Fruit fly (Drosophila melanogaster) whole organism, embryonic: ENCODE data around the gene axo.
A peak's percentile ranks its signal among the peaks of the same experiment; 100 is the strongest.

Experiments used
- BEAF-32 ChIP-seq: fragments of 200-800 bp; sonication (Bioruptor generic); optimal IDR thresholded peaks from 3 replicates; lab custom pipeline; 2017; ENCODE audit warnings: missing biosample characterization, missing genetic modification characterization, mild to moderate bottlenecking, moderate library complexity, missing genetic modification reagents
- CG10209 ChIP-seq: fragments of 200-800 bp; sonication (Bioruptor generic); optimal IDR thresholded peaks from 3 replicates; lab custom pipeline; 2017; ENCODE audit warnings: missing biosample characterization, mild to moderate bottlenecking, missing genetic modification characterization, missing genetic modification reagents
- CG12155 ChIP-seq: fragments of 200-800 bp; sonication (Bioruptor generic); optimal IDR thresholded peaks from 3 replicates; lab custom pipeline; 2016; ENCODE audit warnings: missing biosample characterization, missing genetic modification characterization
- CG13424 ChIP-seq: fragments of 200-800 bp; sonication (Bioruptor generic); optimal IDR thresholded peaks from 2 replicates; lab custom pipeline; 2019; ENCODE audit warnings: missing biosample characterization, mild to moderate bottlenecking, missing genetic modification characterization, moderate library complexity
- CG1603 ChIP-seq: fragments of 200-800 bp; sonication (Bioruptor generic); optimal IDR thresholded peaks from 2 replicates; lab custom pipeline; 2019; ENCODE audit warnings: missing biosample characterization, mild to moderate bottlenecking, missing genetic modification characterization, moderate library complexity
- CG17361 ChIP-seq: fragments of 200-800 bp; sonication (Bioruptor generic); IDR thresholded peaks from 3 replicates; pipeline ENCODE4 v1.3.6; 2022; ENCODE audit warnings: missing biosample characterization, missing genetic modification characterization
- CG18599 ChIP-seq: fragments of 200-800 bp; sonication (Bioruptor generic); optimal IDR thresholded peaks from 3 replicates; lab custom pipeline; 2017; ENCODE audit warnings: missing biosample characterization, missing genetic modification characterization, mild to moderate bottlenecking, moderate library complexity, missing genetic modification reagents
- CG2889 ChIP-seq: fragments of 200-800 bp; sonication (Bioruptor generic); IDR thresholded peaks from 3 replicates; pipeline ENCODE4 v1.3.6; 2022; ENCODE audit warnings: missing biosample characterization, missing genetic modification characterization
- CG31224 ChIP-seq: fragments of 200-800 bp; sonication (Bioruptor generic); IDR thresholded peaks from 2 replicates; pipeline ENCODE4 v1.3.6; 2022; ENCODE audit warnings: missing biosample characterization, missing genetic modification characterization
- CG3163 ChIP-seq: fragments of 200-800 bp; sonication (Bioruptor generic); optimal IDR thresholded peaks from 3 replicates; lab custom pipeline; 2016; ENCODE audit warnings: missing biosample characterization, missing genetic modification characterization
- CG32772 ChIP-seq: fragments of 200-800 bp; sonication (Bioruptor generic); IDR thresholded peaks from 2 replicates; pipeline ENCODE4 v1.3.6; 2022; ENCODE audit warnings: missing biosample characterization, missing genetic modification characterization
- CG33557 ChIP-seq: fragments of 200-800 bp; sonication (Bioruptor generic); optimal IDR thresholded peaks from 2 replicates; lab custom pipeline; 2019; ENCODE audit warnings: missing biosample characterization, mild to moderate bottlenecking, missing genetic modification characterization, moderate library complexity
- CG42726 ChIP-seq: fragments of 200-800 bp; sonication (Bioruptor generic); IDR thresholded peaks from 2 replicates; pipeline ENCODE4 v1.3.6; 2022; ENCODE audit warnings: missing biosample characterization, missing genetic modification characterization; ENCODE audit not compliant: partially characterized antibody
- CG5953 ChIP-seq: fragments of 200-800 bp; sonication (Bioruptor generic); IDR thresholded peaks from 2 replicates; pipeline ENCODE4 v1.3.6; 2022; ENCODE audit warnings: missing biosample characterization, missing genetic modification characterization
- CG6689 ChIP-seq: fragments of 200-800 bp; sonication (Bioruptor generic); IDR thresholded peaks from 2 replicates; pipeline ENCODE4 v1.3.6; 2022; ENCODE audit warnings: missing biosample characterization, missing genetic modification characterization
- CG6854 ChIP-seq: fragments of 200-800 bp; sonication (Bioruptor generic); optimal IDR thresholded peaks from 3 replicates; lab custom pipeline; 2017; ENCODE audit warnings: missing biosample characterization, mild to moderate bottlenecking, missing genetic modification characterization
- CG7839 ChIP-seq: fragments of 200-800 bp; sonication (Bioruptor generic); optimal IDR thresholded peaks from 3 replicates; lab custom pipeline; 2018; ENCODE audit warnings: missing biosample characterization, mild to moderate bottlenecking, missing genetic modification characterization, moderate library complexity
- CG8388 ChIP-seq: fragments of 200-800 bp; sonication (Bioruptor generic); optimal IDR thresholded peaks from 2 replicates; lab custom pipeline; 2019; ENCODE audit warnings: missing biosample characterization, mild to moderate bottlenecking, missing genetic modification characterization, moderate library complexity
- CG9797 ChIP-seq: fragments of 200-800 bp; sonication (Bioruptor generic); optimal IDR thresholded peaks from 3 replicates; lab custom pipeline; 2018; ENCODE audit warnings: missing biosample characterization, mild to moderate bottlenecking, missing genetic modification characterization
- E2f1 ChIP-seq: fragments of 200-800 bp; sonication (Bioruptor generic); IDR thresholded peaks from 2 replicates; pipeline ENCODE4 v1.3.6; 2022; ENCODE audit warnings: missing biosample characterization, missing genetic modification characterization
- Fer1 ChIP-seq: fragments of 200-800 bp; sonication (Bioruptor generic); optimal IDR thresholded peaks from 2 replicates; lab custom pipeline; 2017; ENCODE audit warnings: missing biosample characterization, mild to moderate bottlenecking, missing genetic modification characterization
- Fer3 ChIP-seq: fragments of 200-800 bp; sonication (Bioruptor generic); optimal IDR thresholded peaks from 2 replicates; lab custom pipeline; 2018; ENCODE audit warnings: missing biosample characterization, mild to moderate bottlenecking, missing genetic modification characterization, moderate library complexity
- HLH3B ChIP-seq: fragments of 200-800 bp; sonication (Bioruptor generic); IDR thresholded peaks from 2 replicates; pipeline ENCODE4 v1.3.6; 2022; ENCODE audit warnings: missing biosample characterization, missing genetic modification characterization
- Hmx ChIP-seq: fragments of 200-800 bp; sonication (Bioruptor generic); optimal IDR thresholded peaks from 2 replicates; lab custom pipeline; 2016; ENCODE audit warnings: missing biosample characterization, missing genetic modification characterization
- Hr51 ChIP-seq, 2 experiments: fragments of 200-800 bp; sonication (Bioruptor generic); optimal IDR thresholded peaks; 2 replicates in 1 of 2; 3 replicates in 1 of 2; lab custom pipeline; 2016 to 2018; ENCODE audit warnings: missing biosample characterization in 2 of 2, missing genetic modification characterization in 2 of 2, mild to moderate bottlenecking in 1 of 2, moderate library complexity in 1 of 2
- Taf1 ChIP-seq: fragments of 200-800 bp; sonication (Bioruptor generic); IDR thresholded peaks from 2 replicates; pipeline ENCODE4 v1.3.6; 2022; ENCODE audit warnings: missing biosample characterization, missing genetic modification characterization
- ab ChIP-seq: fragments of 200-800 bp; sonication (Bioruptor generic); optimal IDR thresholded peaks from 2 replicates; lab custom pipeline; 2016; ENCODE audit warnings: missing biosample characterization, missing genetic modification characterization
- ap ChIP-seq: fragments of 200-800 bp; sonication (Bioruptor generic); IDR thresholded peaks from 2 replicates; pipeline ENCODE4 v1.3.6; 2022; ENCODE audit warnings: missing biosample characterization, missing genetic modification characterization
- ara ChIP-seq: fragments of 200-800 bp; sonication (Bioruptor generic); IDR thresholded peaks from 2 replicates; pipeline ENCODE4 v1.3.6; 2022; ENCODE audit warnings: missing biosample characterization, missing genetic modification characterization
- ase ChIP-seq: fragments of 200-800 bp; sonication (Bioruptor generic); IDR thresholded peaks from 3 replicates; pipeline ENCODE4 v1.3.6; 2022; ENCODE audit warnings: missing biosample characterization, missing genetic modification characterization
- bab2 ChIP-seq: fragments of 200-800 bp; sonication (Bioruptor generic); optimal IDR thresholded peaks from 2 replicates; lab custom pipeline; 2016; ENCODE audit warnings: missing biosample characterization, missing genetic modification characterization
- bcd ChIP-seq: fragments of 200-800 bp; sonication (Bioruptor generic); optimal IDR thresholded peaks from 2 replicates; lab custom pipeline; 2017; ENCODE audit warnings: missing biosample characterization, mild to moderate bottlenecking, missing genetic modification characterization
- bsh ChIP-seq, 2 experiments: fragments of 200-800 bp; sonication (Bioruptor generic); optimal IDR thresholded peaks; 2 replicates each; lab custom pipeline; 2017 to 2018; ENCODE audit warnings: mild to moderate bottlenecking in 2 of 2, missing biosample characterization in 2 of 2, missing genetic modification characterization in 2 of 2, moderate library complexity in 1 of 2
- ci ChIP-seq: fragments of 200-800 bp; sonication (Bioruptor generic); IDR thresholded peaks from 3 replicates; pipeline ENCODE4 v1.3.6; 2022; ENCODE audit warnings: missing biosample characterization, missing genetic modification characterization
- eyg ChIP-seq: fragments of 200-800 bp; sonication (Bioruptor generic); optimal IDR thresholded peaks from 3 replicates; lab custom pipeline; 2016; ENCODE audit warnings: missing biosample characterization, missing genetic modification characterization
- gem ChIP-seq: fragments of 200-800 bp; sonication (Bioruptor generic); optimal IDR thresholded peaks from 2 replicates; lab custom pipeline; 2019; ENCODE audit warnings: missing biosample characterization, mild to moderate bottlenecking, missing genetic modification characterization, moderate library complexity
- hkb ChIP-seq, 2 experiments: fragments of 200-800 bp in 1 of 2; fragments of >200 bp in 1 of 2; sonication (Bioruptor generic) in 1 of 2; IDR thresholded peaks in 1 of 2; optimal IDR thresholded peaks in 1 of 2; 2 replicates each; pipeline versions ENCODE4 v1.3.6 to Lab custom; 2017 to 2022; ENCODE audit warnings: missing biosample characterization in 1 of 2, missing genetic modification characterization in 1 of 2
- kni ChIP-seq: fragments of 200-800 bp; sonication (Bioruptor generic); optimal IDR thresholded peaks from 3 replicates; lab custom pipeline; 2017; ENCODE audit warnings: mild to moderate bottlenecking, missing biosample characterization, missing genetic modification reagents, missing genetic modification characterization
- lab ChIP-seq: fragments of 200-800 bp; sonication (Bioruptor generic); optimal IDR thresholded peaks from 3 replicates; lab custom pipeline; 2017; ENCODE audit warnings: missing biosample characterization, missing genetic modification characterization, mild to moderate bottlenecking, moderate library complexity, missing genetic modification reagents
- nerfin-1 ChIP-seq: fragments of 200-800 bp; sonication (Bioruptor generic); optimal IDR thresholded peaks from 3 replicates; lab custom pipeline; 2019; ENCODE audit warnings: missing biosample characterization, mild to moderate bottlenecking, missing genetic modification characterization, moderate library complexity
- nmo ChIP-seq: fragments of 200-800 bp; sonication (Bioruptor generic); optimal IDR thresholded peaks from 2 replicates; lab custom pipeline; 2018; ENCODE audit warnings: missing biosample characterization, mild to moderate bottlenecking, missing genetic modification characterization, moderate library complexity
- pb ChIP-seq: fragments of 200-800 bp; sonication (Bioruptor generic); optimal IDR thresholded peaks from 3 replicates; lab custom pipeline; 2016; ENCODE audit warnings: missing biosample characterization, missing genetic modification characterization
- psq ChIP-seq: fragments of 200-800 bp; sonication (Bioruptor generic); optimal IDR thresholded peaks from 2 replicates; lab custom pipeline; 2017; ENCODE audit warnings: missing biosample characterization, missing genetic modification characterization
- salm ChIP-seq: fragments of 200-800 bp; sonication (Bioruptor generic); optimal IDR thresholded peaks from 2 replicates; lab custom pipeline; 2018; ENCODE audit warnings: missing biosample characterization, mild to moderate bottlenecking, missing genetic modification characterization
- sd ChIP-seq: fragments of 200-800 bp; sonication (Bioruptor generic); optimal IDR thresholded peaks from 3 replicates; lab custom pipeline; 2018; ENCODE audit warnings: missing biosample characterization, mild to moderate bottlenecking, missing genetic modification characterization, moderate library complexity
- sens ChIP-seq: fragments of 200-800 bp; sonication (Bioruptor generic); peaks from one replicate; lab custom pipeline; 2016; ENCODE audit warnings: missing biosample characterization, missing genetic modification characterization
- ttk ChIP-seq: fragments of 200-800 bp; sonication (Bioruptor generic); IDR thresholded peaks from 2 replicates; pipeline ENCODE4 v2.1.2; 2022; ENCODE audit warnings: missing biosample characterization, missing genetic modification characterization
- wek ChIP-seq: fragments of 200-800 bp; sonication (Bioruptor generic); optimal IDR thresholded peaks from 3 replicates; lab custom pipeline; 2018; ENCODE audit warnings: missing biosample characterization, mild to moderate bottlenecking, missing genetic modification characterization, moderate library complexity

The axo gene

dm6 chr3L:4720510-4721157 is 33.5 kb upstream of the axo start (continued):
- TF ChIP-seq CG32772 (GFP tag; lab: Robert Waterston, UW), result peak; percentile 40; the same call in 1 of the 2 replicates
- peak; percentile 30 for TF ChIP-seq bcd (GFP tag; lab: Kevin White, UChicago)
- peak; percentile 11 for TF ChIP-seq bab2
- TF ChIP-seq CG10209 (GFP tag; lab: Kevin White, UChicago), result peak; percentile 23
- peak in 1 of 2 experiments; percentile 76 for TF ChIP-seq Hr51 (GFP tag; optimal IDR thresholded peaks at IDR 0.05; lab: Kevin White, UChicago)
- peak; percentile 37; the same call in 1 of the 2 replicates for TF ChIP-seq ttk
- TF ChIP-seq Taf1 (GFP tag; lab: Robert Waterston, UW), result no peak
- TF ChIP-seq CG7839 (tag; lab: Kevin White, UChicago), result peak; percentile 56
- peak; percentile 52; the same call in 1 of the 3 replicates for TF ChIP-seq ci
- TF ChIP-seq CG3163 (GFP tag; lab: Kevin White, UChicago), result no peak
- no peak for TF ChIP-seq wek (GFP tag; lab: Kevin White, UChicago)
- TF ChIP-seq CG5953 (GFP tag; lab: Robert Waterston, UW), result peak; percentile 19; the same call in 1 of the 2 replicates
- TF ChIP-seq BEAF-32 (GFP tag; lab: Kevin White, UChicago), result no peak
- TF ChIP-seq CG2889 (GFP tag; lab: Robert Waterston, UW), result no peak
- TF ChIP-seq CG9797 (GFP tag; lab: Kevin White, UChicago), result no peak
- TF ChIP-seq sens (GFP tag; lab: Kevin White, UChicago), result peak; percentile 58
- TF ChIP-seq kni (GFP tag; lab: Kevin White, UChicago), result no peak
- TF ChIP-seq nmo (GFP tag; lab: Kevin White, UChicago), result peak; percentile 55
- TF ChIP-seq ase, result 0 out of 3 replicates have a peak, but pooled peaks have one; percentile 17
- no peak for TF ChIP-seq ab (GFP tag; lab: Kevin White, UChicago)
- no peak for TF ChIP-seq nerfin-1 (tag; lab: Kevin White, UChicago)
- peak; percentile 47; the same call in 1 of the 2 replicates for TF ChIP-seq HLH3B (GFP tag; lab: Robert Waterston, UW)
- peak; percentile 32 for TF ChIP-seq Fer1
- no peak for TF ChIP-seq CG42726 (GFP tag; lab: Robert Waterston, UW)
- TF ChIP-seq Hmx (GFP tag; lab: Kevin White, UChicago), result no peak
- peak; percentile 21; the same call in 1 of the 2 replicates for TF ChIP-seq ap
- TF ChIP-seq E2f1 (GFP tag; lab: Robert Waterston, UW), result peak; percentile 44; the same call in 1 of the 2 replicates
- TF ChIP-seq CG18599 (GFP tag; lab: Kevin White, UChicago), result peak; percentile 5
- peak in 1 of 2 experiments; percentile 35 for TF ChIP-seq bsh (GFP tag; optimal IDR thresholded peaks at IDR 0.05; lab: Kevin White, UChicago)
- peak; percentile 55; the same call in 1 of the 2 replicates for TF ChIP-seq CG6689 (GFP tag; lab: Robert Waterston, UW)
- peak; percentile 31 for TF ChIP-seq salm (tag; lab: Kevin White, UChicago)
- TF ChIP-seq Fer3 (tag; lab: Kevin White, UChicago), result peak; percentile 7
- peak; percentile 69 for TF ChIP-seq gem (tag; lab: Kevin White, UChicago)
- TF ChIP-seq CG1603 (tag; lab: Kevin White, UChicago), result no peak
- TF ChIP-seq lab, result peak; percentile 50
- TF ChIP-seq CG13424 (tag; lab: Kevin White, UChicago), result peak; percentile 53
- TF ChIP-seq CG6854 (GFP tag; lab: Kevin White, UChicago), result no peak
- TF ChIP-seq CG17361, result peak; percentile 61
- TF ChIP-seq ara (GFP tag; lab: Robert Waterston, UW), result no peak
- no peak for TF ChIP-seq sd
- no peak for TF ChIP-seq psq (GFP tag; lab: Kevin White, UChicago)
- no peak for TF ChIP-seq CG33557 (GFP tag; lab: Kevin White, UChicago)
- TF ChIP-seq CG12155 (GFP tag; lab: Kevin White, UChicago), result no peak
- TF ChIP-seq eyg (GFP tag; lab: Kevin White, UChicago), result no peak
- TF ChIP-seq pb, result no peak
- TF ChIP-seq CG31224 (GFP tag; lab: Robert Waterston, UW), result no peak
- TF ChIP-seq hkb (optimal IDR thresholded peaks at IDR 0.05; lab: Kevin White, UChicago), result no peak
- TF ChIP-seq hkb (GFP tag; IDR thresholded peaks at IDR 0.05; lab: Robert Waterston, UW), result peak; percentile 59; the same call in 1 of the 2 replicates
- peak; percentile 16 for TF ChIP-seq CG8388
